Fruit fly (Drosophila melanogaster) whole organism: Measurements from ENCODE around the gene Cht2.

ENCODE experiments used
- CG8478 ChIP-seq: fragments of >200 bp; optimal IDR thresholded peaks from 2 replicates; lab custom pipeline; 2018; ENCODE audit warnings: inconsistent platforms
- Dll ChIP-seq: fragments of >200 bp; optimal IDR thresholded peaks from 2 replicates; lab custom pipeline; 2017
- EcR ChIP-seq, 2 experiments: fragments of >200 bp; optimal IDR thresholded peaks; 2 replicates each; lab custom pipeline; 2017; ENCODE audit warnings: missing biosample characterization in 2 of 2, missing genetic modification characterization in 2 of 2, missing genetic modification reagents in 2 of 2
- pan ChIP-seq: fragments of >200 bp; optimal IDR thresholded peaks from 2 replicates; lab custom pipeline; 2017
- psq ChIP-seq: fragments of >200 bp; optimal IDR thresholded peaks from 2 replicates; lab custom pipeline; 2017
- usp ChIP-seq: fragments of >200 bp; optimal IDR thresholded peaks from 2 replicates; lab custom pipeline; 2017; ENCODE audit warnings: missing biosample characterization, missing genetic modification characterization, mixed read lengths

The Cht2 gene

dm6 chr3L:1772593-1772992 lies 16.9 kb upstream of the Cht2 start:
- TF ChIP-seq EcR (GFP tag; optimal IDR thresholded peaks at IDR 0.05; lab: Kevin White, UChicago) (no peak), pan (lab: Kevin White, UChicago) (no peak), Dll (lab: Kevin White, UChicago) (no peak), usp (no peak), psq (lab: Kevin White, UChicago) (no peak), CG8478 (no peak)

- no peak for TF ChIP-seq pan (lab: Kevin White, UChicago)
- no peak for TF ChIP-seq EcR (GFP tag; optimal IDR thresholded peaks at IDR 0.05; lab: Kevin White, UChicago)
- TF ChIP-seq Dll (lab: Kevin White, UChicago), result no peak
- TF ChIP-seq usp, result no peak
- no peak for TF ChIP-seq psq (lab: Kevin White, UChicago)
- no peak for TF ChIP-seq CG8478
Observed at dm6 chr3L:1771658-1772057, 15.9 kb upstream of the Cht2 start, which contains the start of gene Dhc62B. Dhc62B (minus strand) TSS chr3L:1771758.

DNA sequence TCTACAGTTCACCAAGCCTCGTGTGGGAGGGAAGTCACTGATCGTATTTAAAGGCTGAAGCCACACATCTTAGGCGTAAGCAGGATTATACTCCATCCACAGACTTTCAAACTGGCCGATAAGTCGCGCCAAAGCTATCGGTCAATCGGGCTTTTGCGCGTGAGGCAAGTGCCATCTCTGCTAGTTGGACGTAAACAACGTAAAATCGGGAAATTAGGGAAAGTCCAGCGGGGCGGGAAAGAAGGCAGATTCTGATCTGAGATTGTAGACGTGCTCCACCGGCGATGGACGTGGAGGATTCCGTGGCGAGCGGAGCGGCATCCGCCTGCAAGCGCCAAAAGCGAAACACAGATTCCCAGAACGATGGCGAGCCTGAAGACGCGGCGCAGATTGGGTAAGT lies 409 bp upstream of the Cht2 start, which contains the start of gene CG8001:
Gene CG8001 (plus strand): TSS at position 17 of the 400 bp plus-strand sequence.
- TF ChIP-seq Dll (lab: Kevin White, UChicago) (no peak), usp (no peak), EcR (GFP tag; optimal IDR thresholded peaks at IDR 0.05; lab: Kevin White, UChicago) (no peak), psq (lab: Kevin White, UChicago) (no peak), CG8478 (no peak), pan (lab: Kevin White, UChicago) (no peak)

DNA sequence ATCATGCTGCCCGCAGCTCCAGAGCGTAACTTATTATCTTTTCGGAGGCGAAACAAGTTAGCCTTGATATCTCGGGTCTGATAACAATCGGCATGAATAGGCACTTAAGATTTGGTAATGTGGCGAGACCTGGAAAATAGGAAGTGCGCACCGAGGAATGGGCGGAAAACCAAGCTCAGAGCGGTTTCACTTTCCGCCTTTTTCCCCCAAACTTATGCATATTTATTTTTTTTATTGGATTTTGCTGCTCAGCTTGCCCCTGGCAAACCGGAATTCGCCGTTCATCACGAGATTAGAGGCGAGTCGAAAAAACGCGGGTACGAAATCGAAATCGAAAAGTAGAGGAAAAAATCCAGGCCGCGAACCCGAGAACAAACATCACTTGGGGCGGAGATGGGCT lies 799 bp downstream of the Cht2 start:
- TF ChIP-seq EcR (GFP tag; optimal IDR thresholded peaks at IDR 0.05; lab: Kevin White, UChicago) (no peak), CG8478 (no peak), Dll (lab: Kevin White, UChicago) (no peak), usp (no peak), pan (lab: Kevin White, UChicago) (no peak), psq (lab: Kevin White, UChicago) (no peak)

dm6 chr3L:1754262-1754661 lies 1.5 kb downstream of the Cht2 start:
- no peak for TF ChIP-seq psq (lab: Kevin White, UChicago)
- no peak for TF ChIP-seq Dll (lab: Kevin White, UChicago)
- TF ChIP-seq CG8478, result no peak
- TF ChIP-seq EcR (GFP tag; optimal IDR thresholded peaks at IDR 0.05; lab: Kevin White, UChicago), result no peak
- TF ChIP-seq pan (lab: Kevin White, UChicago), result no peak
- TF ChIP-seq usp, result no peak

DNA sequence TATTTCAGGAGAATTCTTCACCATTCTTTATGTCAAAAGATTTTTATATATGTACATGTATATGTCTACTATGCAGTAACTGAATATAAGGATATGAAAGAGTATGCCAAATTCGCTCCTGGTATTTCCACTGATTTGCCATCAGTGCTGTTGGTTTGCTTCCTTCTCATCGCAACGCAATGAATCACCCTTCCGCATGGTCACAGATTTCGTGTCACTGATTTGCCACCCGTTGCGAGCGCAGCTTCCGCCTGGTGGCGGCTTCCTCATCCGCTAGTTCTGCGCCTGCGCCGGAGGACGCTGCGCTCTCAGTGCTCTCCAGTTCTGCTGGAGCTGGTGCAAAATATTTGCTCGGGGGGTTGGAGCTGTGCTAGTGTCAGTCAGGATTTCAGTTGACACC lies 7.5 kb downstream of the Cht2 start:
- TF ChIP-seq usp (no peak), EcR (GFP tag; optimal IDR thresholded peaks at IDR 0.05; lab: Kevin White, UChicago) (no peak), pan (lab: Kevin White, UChicago) (no peak), CG8478 (no peak), psq (lab: Kevin White, UChicago) (no peak), Dll (lab: Kevin White, UChicago) (no peak)

DNA sequence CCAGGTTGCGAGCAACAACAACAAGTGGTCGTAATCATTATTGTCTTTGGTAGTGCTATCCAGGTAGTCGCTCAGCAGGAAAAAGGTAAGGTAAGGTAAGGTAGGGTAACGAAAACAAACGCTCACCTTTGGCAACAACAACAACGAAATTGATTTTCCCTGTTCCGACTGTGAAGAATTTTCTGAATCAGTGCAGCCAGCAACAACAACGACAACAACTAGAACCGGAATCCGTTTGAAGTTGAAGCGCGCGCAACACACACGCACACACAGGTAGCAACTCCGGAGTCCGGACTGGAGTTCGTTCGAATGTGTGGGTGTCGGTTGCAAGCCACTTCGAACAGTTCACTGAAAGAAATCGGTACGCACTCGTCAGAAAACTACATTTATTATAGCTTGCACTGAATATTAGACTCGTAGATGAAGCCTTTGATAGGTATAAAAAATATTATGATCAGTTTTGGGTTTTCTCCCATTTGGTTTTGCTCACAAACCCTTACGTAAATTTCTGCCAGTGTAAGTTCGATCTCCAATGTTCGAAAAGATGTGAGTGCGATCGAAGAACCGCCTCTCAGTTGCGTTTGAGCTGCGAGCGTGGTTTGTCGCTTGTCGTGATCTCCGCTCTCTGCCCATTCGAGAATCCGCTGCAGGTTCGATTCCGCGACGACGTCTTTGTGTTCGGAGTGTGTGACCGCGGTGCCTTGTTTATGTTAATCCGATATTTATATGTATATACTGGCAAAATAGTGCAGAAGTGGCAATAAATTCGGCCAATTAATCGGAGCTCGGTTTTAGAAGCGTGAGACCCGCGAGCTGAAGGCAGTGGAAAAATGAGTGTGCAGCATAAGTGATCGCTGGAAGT lies 9.2 kb downstream of the Cht2 start, which contains the start of gene CG13921:
Gene CG13921 (plus strand): TSS at position 570 of the 862 bp plus-strand sequence.
- TF ChIP-seq usp (no peak), Dll (lab: Kevin White, UChicago) (no peak), EcR (GFP tag; optimal IDR thresholded peaks at IDR 0.05; lab: Kevin White, UChicago) (no peak), pan (lab: Kevin White, UChicago) (no peak), psq (lab: Kevin White, UChicago) (no peak), CG8478 (no peak)

dm6 chr3L:1745432-1745831 lies 10.3 kb downstream of the Cht2 start:
- TF ChIP-seq Dll (lab: Kevin White, UChicago), result no peak
- no peak for TF ChIP-seq EcR (GFP tag; optimal IDR thresholded peaks at IDR 0.05; lab: Kevin White, UChicago)

DNA sequence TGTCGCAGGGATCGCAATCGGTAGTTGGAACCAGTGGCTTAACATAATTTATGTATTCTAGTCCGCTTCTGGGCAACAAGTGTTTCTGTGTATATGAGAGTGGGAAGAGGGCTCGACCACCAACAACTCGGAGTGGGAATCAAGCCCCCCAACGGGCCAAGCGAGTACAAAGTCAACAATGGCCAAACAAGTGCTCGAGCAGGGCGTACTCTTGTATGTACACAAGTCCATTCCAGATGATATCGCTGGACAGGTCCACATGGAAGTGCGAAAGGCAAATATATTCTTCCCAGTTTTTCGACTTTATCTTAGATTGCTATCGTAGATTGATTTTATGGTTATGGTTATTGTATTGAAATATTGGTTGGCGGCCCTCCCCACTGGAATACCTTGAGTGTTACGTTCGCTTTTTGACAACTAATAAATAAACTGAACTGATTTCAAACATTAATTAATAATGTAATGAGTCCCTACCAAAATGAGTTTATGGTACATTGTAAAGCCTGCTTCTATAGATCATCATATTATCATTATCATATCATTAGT lies 13.1 kb downstream of the Cht2 start:
- TF ChIP-seq Dll (lab: Kevin White, UChicago) (no peak), pan (lab: Kevin White, UChicago) (no peak), EcR (GFP tag; optimal IDR thresholded peaks at IDR 0.05; lab: Kevin White, UChicago) (no peak), psq (lab: Kevin White, UChicago) (no peak), CG8478 (no peak), usp (no peak)

- TF ChIP-seq CG8478, result no peak
- no peak for TF ChIP-seq usp
- no peak for TF ChIP-seq EcR (GFP tag; optimal IDR thresholded peaks at IDR 0.05; lab: Kevin White, UChicago)
- TF ChIP-seq psq (lab: Kevin White, UChicago), result no peak
- TF ChIP-seq pan (lab: Kevin White, UChicago), result no peak
- no peak for TF ChIP-seq Dll (lab: Kevin White, UChicago)
Observed at dm6 chr3L:1741655-1742551, 13.8 kb downstream of the Cht2 start.

DNA sequence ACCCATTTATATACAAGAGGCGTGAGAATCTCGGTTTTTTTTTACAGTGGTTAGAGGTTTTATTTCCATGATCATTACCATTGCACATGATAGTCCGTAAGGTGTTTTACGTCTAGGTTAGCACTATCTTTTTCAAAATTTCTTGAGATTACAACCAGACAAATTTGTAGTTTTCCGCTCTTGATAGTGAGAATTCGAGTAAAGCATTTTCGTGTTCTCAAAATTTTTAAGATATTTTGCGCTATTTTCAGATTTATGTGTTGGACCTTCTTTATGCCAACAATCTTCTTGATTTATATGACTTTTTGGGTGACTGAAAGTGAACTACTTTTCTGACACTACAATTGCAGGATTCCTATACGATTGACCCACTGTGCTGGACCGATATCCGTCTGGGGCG lies 14.6 kb downstream of the Cht2 start:
- TF ChIP-seq EcR (GFP tag; optimal IDR thresholded peaks at IDR 0.05; lab: Kevin White, UChicago), result no peak
- no peak for TF ChIP-seq usp
- no peak for TF ChIP-seq CG8478
- TF ChIP-seq psq (lab: Kevin White, UChicago), result no peak
- TF ChIP-seq Dll (lab: Kevin White, UChicago), result no peak
- no peak for TF ChIP-seq pan (lab: Kevin White, UChicago)
